Fruit fly (Drosophila melanogaster): ENCODE data around the gene Pli.

The Pli gene

dm6 chr3R:23887572-23887971, 2.3 kb downstream of the Pli start:
- peak; percentile 16; the same call in 1 of the 2 replicates for TF ChIP-seq stc (GFP tag; IDR thresholded peaks at IDR 0.05)
- TF ChIP-seq nmo (GFP tag; optimal IDR thresholded peaks at IDR 0.05) = no peak
- peak; percentile 65 for TF ChIP-seq Ets65A (GFP tag)
- TF ChIP-seq CG12299 (tag; optimal IDR thresholded peaks at IDR 0.05) = no peak
- no peak for TF ChIP-seq CG7357 (GFP tag; IDR thresholded peaks at IDR 0.05)
- TF ChIP-seq prd (optimal IDR thresholded peaks at IDR 0.05) = no peak
- TF ChIP-seq prd (GFP tag; IDR thresholded peaks at IDR 0.05) = peak; percentile 47; the same call in 1 of the 3 replicates
- no peak for TF ChIP-seq crp (GFP tag; optimal IDR thresholded peaks at IDR 0.05)
- no peak for TF ChIP-seq cwo (GFP tag; optimal IDR thresholded peaks at IDR 0.05)
- TF ChIP-seq mam (GFP tag; optimal IDR thresholded peaks at IDR 0.05) = no peak
- TF ChIP-seq BEAF-32 (GFP tag; optimal IDR thresholded peaks at IDR 0.05) = no peak
- no peak for TF ChIP-seq vnd (GFP tag; IDR thresholded peaks at IDR 0.05; ENCODE audit: partially characterized antibody)
- no peak for TF ChIP-seq NC2α (GFP tag; optimal IDR thresholded peaks at IDR 0.05)
- TF ChIP-seq CG4424 (GFP tag; optimal IDR thresholded peaks at IDR 0.05) = no peak
- peak; percentile 64; the same call in 1 of the 2 replicates for TF ChIP-seq Xrp1 (GFP tag; IDR thresholded peaks at IDR 0.05)
- TF ChIP-seq Hand (GFP tag; optimal IDR thresholded peaks at IDR 0.05) = no peak
- no peak for TF ChIP-seq Blimp-1 (GFP tag; optimal IDR thresholded peaks at IDR 0.05)
- TF ChIP-seq tll (GFP tag; optimal IDR thresholded peaks at IDR 0.05) = no peak
- TF ChIP-seq slbo (GFP tag; IDR thresholded peaks at IDR 0.05) = peak; percentile 33; the same call in 1 of the 2 replicates
- no peak for TF ChIP-seq CG2199 (GFP tag; IDR thresholded peaks at IDR 0.05)
- no peak for TF ChIP-seq Doc2 (GFP tag; IDR thresholded peaks at IDR 0.05)
- no peak for TF ChIP-seq inv (GFP tag; IDR thresholded peaks at IDR 0.05; ENCODE audit: partially characterized antibody)
- TF ChIP-seq luna (GFP tag; optimal IDR thresholded peaks at IDR 0.05) = no peak
- TF ChIP-seq CG15011 (GFP tag; optimal IDR thresholded peaks at IDR 0.05) = no peak
- TF ChIP-seq CG2678 (tag; optimal IDR thresholded peaks at IDR 0.05) = no peak
- TF ChIP-seq CG7745 (tag; optimal IDR thresholded peaks at IDR 0.05) = no peak
- no peak for TF ChIP-seq CG8944 (GFP tag; optimal IDR thresholded peaks at IDR 0.05)
- TF ChIP-seq CG4707 (GFP tag; optimal IDR thresholded peaks at IDR 0.05) = no peak
- TF ChIP-seq Jarid2 (GFP tag; optimal IDR thresholded peaks at IDR 0.05) = no peak
- no peak for TF ChIP-seq GATAe (GFP tag; conservative IDR thresholded peaks at IDR 0.05)
- no peak for TF ChIP-seq CG11398 (GFP tag; optimal IDR thresholded peaks at IDR 0.05)
- TF ChIP-seq Myb (GFP tag; optimal IDR thresholded peaks at IDR 0.05) = no peak
- peak; percentile 41; the same call in 1 of the 2 replicates for TF ChIP-seq Rfx (GFP tag; IDR thresholded peaks at IDR 0.05)
- no peak for TF ChIP-seq pan (optimal IDR thresholded peaks at IDR 0.05)
- no peak for TF ChIP-seq pan (GFP tag; optimal IDR thresholded peaks at IDR 0.05 in 1 of 2, IDR thresholded peaks at IDR 0.05 in 1 of 2)
- TF ChIP-seq Bdp1 (GFP tag; optimal IDR thresholded peaks at IDR 0.05) = no peak
- TF ChIP-seq Rx (GFP tag; IDR thresholded peaks at IDR 0.05) = 0 out of 2 replicates have a peak, but pooled peaks have one; percentile 39
- TF ChIP-seq pho (GFP tag; optimal IDR thresholded peaks at IDR 0.05) = no peak
- no peak for TF ChIP-seq h (optimal IDR thresholded peaks at IDR 0.05)
- no peak for TF ChIP-seq CG1832 (GFP tag; optimal IDR thresholded peaks at IDR 0.05)
- TF ChIP-seq CG2712 (tag; optimal IDR thresholded peaks at IDR 0.05) = no peak
- no peak for TF ChIP-seq dpn (GFP tag; optimal IDR thresholded peaks at IDR 0.05)
- no peak for TF ChIP-seq tap (tag; optimal IDR thresholded peaks at IDR 0.05)
- TF ChIP-seq gcm (GFP tag; optimal IDR thresholded peaks at IDR 0.05) = no peak
- TF ChIP-seq dysf (GFP tag; IDR thresholded peaks at IDR 0.05) = 0 out of 3 replicates have a peak, but pooled peaks have one; percentile 4
- no peak for TF ChIP-seq CG8089 (GFP tag; optimal IDR thresholded peaks at IDR 0.05)
- TF ChIP-seq wdn (GFP tag; IDR thresholded peaks at IDR 0.05) = no peak
- no peak for TF ChIP-seq Dip2 (GFP tag; IDR thresholded peaks at IDR 0.05)
- TF ChIP-seq CG7271 (tag; optimal IDR thresholded peaks at IDR 0.05) = no peak
- no peak for TF ChIP-seq ato (GFP tag; IDR thresholded peaks at IDR 0.05; ENCODE audit: partially characterized antibody)
- TF ChIP-seq ci (GFP tag; IDR thresholded peaks at IDR 0.05) = peak; percentile 30; the same call in 1 of the 3 replicates
- peak; percentile 29; the same call in 1 of the 3 replicates for TF ChIP-seq zfh1 (GFP tag; IDR thresholded peaks at IDR 0.05)

All from whole organism, embryonic.